Comparison of ENCODE assay signal across 2 fruit fly cellular contexts in genomic region chr3R:16960219-16960618, dm6.
A peak's percentile ranks its signal among the peaks of the same experiment; 100 is the strongest.
TF ChIP-seq lines count a peak whose summit lies in the region.

No protein-coding gene starts in this region.

- TF ChIP-seq CTCF in whole organism, embryonic (GFP tag; optimal IDR thresholded peaks at IDR 0.05; lab: Kevin White, UChicago) = no peak

TF ChIP-seq in whole organism, embryonic, 481 proteins besides CTCF, POLR2A, EP300 and RAD21 (continues in another document):
- TF ChIP-seq zfh1 (GFP tag; IDR thresholded peaks at IDR 0.05; lab: Robert Waterston, UW) (no peak), crp (GFP tag; optimal IDR thresholded peaks at IDR 0.05; lab: Kevin White, UChicago) (no peak), cad (GFP tag; optimal IDR thresholded peaks at IDR 0.05; lab: Kevin White, UChicago) (peak; percentile 66), CG12236 (GFP tag; optimal IDR thresholded peaks at IDR 0.05; lab: Kevin White, UChicago) (no peak), Max (GFP tag; optimal IDR thresholded peaks at IDR 0.05; lab: Kevin White, UChicago) (no peak), Nf-YB (GFP tag; optimal IDR thresholded peaks at IDR 0.05; lab: Kevin White, UChicago) (peak; percentile 90), seq (GFP tag; IDR thresholded peaks at IDR 0.05; lab: Robert Waterston, UW) (peak; percentile 82), Nf-YC (tag; optimal IDR thresholded peaks at IDR 0.05; lab: Kevin White, UChicago) (peak; percentile 92), CG16813 (GFP tag; IDR thresholded peaks at IDR 0.05; lab: Robert Waterston, UW; ENCODE audit: partially characterized antibody) (peak; percentile 22; the same call in 1 of the 3 replicates), tna (GFP tag; IDR thresholded peaks at IDR 0.05; lab: Robert Waterston, UW; ENCODE audit: partially characterized antibody) (no peak), yki (optimal IDR thresholded peaks at IDR 0.05; lab: Kevin White, UChicago) (no peak), CG11085 (GFP tag; IDR thresholded peaks at IDR 0.05; lab: Robert Waterston, UW) (no peak), CG31388 (GFP tag; optimal IDR thresholded peaks at IDR 0.05; lab: Kevin White, UChicago) (no peak), CG30403 (GFP tag; optimal IDR thresholded peaks at IDR 0.05; lab: Kevin White, UChicago) (no peak), jigr1 (GFP tag; IDR thresholded peaks at IDR 0.05; lab: Robert Waterston, UW) (no peak), gem (tag; optimal IDR thresholded peaks at IDR 0.05; lab: Kevin White, UChicago) (no peak), Oaz (GFP tag; IDR thresholded peaks at IDR 0.05; lab: Robert Waterston, UW) (no peak), CG8924 (tag; optimal IDR thresholded peaks at IDR 0.05; lab: Kevin White, UChicago) (no peak), CG6254 (GFP tag; optimal IDR thresholded peaks at IDR 0.05; lab: Kevin White, UChicago) (no peak), esg (GFP tag; conservative IDR thresholded peaks at IDR 0.05; lab: Robert Waterston, UW) (no peak), crc (GFP tag; optimal IDR thresholded peaks at IDR 0.05; lab: Kevin White, UChicago) (no peak), psq (GFP tag; optimal IDR thresholded peaks at IDR 0.05; lab: Kevin White, UChicago) (peak; percentile 40), btn (GFP tag; optimal IDR thresholded peaks at IDR 0.05; lab: Kevin White, UChicago) (no peak), Sin3A (optimal IDR thresholded peaks at IDR 0.05; lab: Kevin White, UChicago) (no peak), jumu (GFP tag; optimal IDR thresholded peaks at IDR 0.05; lab: Kevin White, UChicago) (no peak), bab2 (GFP tag; optimal IDR thresholded peaks at IDR 0.05; lab: Kevin White, UChicago) (no peak), Ptx1 (GFP tag; IDR thresholded peaks at IDR 0.05; lab: Robert Waterston, UW) (no peak), scrt (GFP tag; optimal IDR thresholded peaks at IDR 0.05; lab: Kevin White, UChicago) (no peak), Nf-YA (GFP tag; IDR thresholded peaks at IDR 0.05; lab: Robert Waterston, UW) (no peak), CG17829 (tag; optimal IDR thresholded peaks at IDR 0.05; lab: Kevin White, UChicago) (no peak), CG15696 (tag; optimal IDR thresholded peaks at IDR 0.05; lab: Kevin White, UChicago) (no peak), CG42726 (GFP tag; IDR thresholded peaks at IDR 0.05; lab: Robert Waterston, UW; ENCODE audit: partially characterized antibody) (no peak), p53 (GFP tag; optimal IDR thresholded peaks at IDR 0.05; lab: Kevin White, UChicago) (no peak), CG6175 (GFP tag; IDR thresholded peaks at IDR 0.05; lab: Robert Waterston, UW) (no peak), CG1832 (GFP tag; optimal IDR thresholded peaks at IDR 0.05; lab: Kevin White, UChicago) (peak; percentile 90), Hr78 (GFP tag; optimal IDR thresholded peaks at IDR 0.05; lab: Kevin White, UChicago) (no peak), CG10274 (GFP tag; optimal IDR thresholded peaks at IDR 0.05; lab: Kevin White, UChicago) (no peak), cg (GFP tag; optimal IDR thresholded peaks at IDR 0.05; lab: Kevin White, UChicago) (peak; percentile 99), CG32532 (GFP tag; IDR thresholded peaks at IDR 0.05; lab: Robert Waterston, UW) (no peak), CG9797 (GFP tag; optimal IDR thresholded peaks at IDR 0.05; lab: Kevin White, UChicago) (no peak), exex (tag; optimal IDR thresholded peaks at IDR 0.05; lab: Kevin White, UChicago) (no peak), wek (GFP tag; optimal IDR thresholded peaks at IDR 0.05; lab: Kevin White, UChicago) (no peak), CG1602 (GFP tag; optimal IDR thresholded peaks at IDR 0.05; lab: Kevin White, UChicago) (no peak), CG11093 (GFP tag; IDR thresholded peaks at IDR 0.05; lab: Robert Waterston, UW) (0 out of 3 replicates have a peak, but pooled peaks have one; percentile 12), CG9215 (GFP tag; IDR thresholded peaks at IDR 0.05; lab: Robert Waterston, UW) (no peak), Hr3 (GFP tag; optimal IDR thresholded peaks at IDR 0.05; lab: Kevin White, UChicago) (no peak), Drgx (GFP tag; IDR thresholded peaks at IDR 0.05; lab: Robert Waterston, UW) (no peak), otp (GFP tag; IDR thresholded peaks at IDR 0.05; lab: Robert Waterston, UW) (no peak)

TF ChIP-seq in whole organism, prepupa, 60 proteins besides CTCF, POLR2A, EP300 and RAD21:
- TF ChIP-seq CG6792 (GFP tag; optimal IDR thresholded peaks at IDR 0.05; lab: Kevin White, UChicago) (no peak), CG6276 (GFP tag; optimal IDR thresholded peaks at IDR 0.05; lab: Kevin White, UChicago) (peak; percentile 55), CG6163 (GFP tag; IDR thresholded peaks at IDR 0.05; lab: Robert Waterston, UW) (peak; percentile 39; the same call in 1 of the 3 replicates)
